Worm (Caenorhabditis elegans) whole organism, L4 larva: Measurements from ENCODE around the gene ceh-1.

Experiments
- F44E2.7 ChIP-seq: fragments of 200-800 bp; sonication (Bioruptor generic); IDR thresholded peaks from 2 replicates; pipeline ENCODE4 v2.1.2; 2022; ENCODE audit warnings: missing genetic modification characterization, missing compliant biosample characterization
- Y105C5A.15 ChIP-seq: fragments of 200-800 bp; sonication (Bioruptor generic); IDR thresholded peaks from 2 replicates; pipeline ENCODE4 v1.3.6; 2022; ENCODE audit warnings: missing genetic modification characterization, missing compliant biosample characterization
- aly-2 ChIP-seq: sonication (generic microtip); optimal IDR thresholded peaks from 2 replicates; lab custom pipeline; 2018; ENCODE audit warnings: missing biosample characterization, missing genetic modification characterization
- ceh-82 ChIP-seq: sonication (generic microtip); optimal IDR thresholded peaks from 2 replicates; lab custom pipeline; 2017; ENCODE audit warnings: missing biosample characterization, missing genetic modification characterization
- daf-16 ChIP-seq, 3 experiments: sonication (generic microtip); optimal IDR thresholded peaks; 2 replicates each; lab custom pipeline; 2016 to 2017; ENCODE audit warnings: missing genetic modification characterization in 3 of 3, missing genetic modification reagents in 3 of 3, mild to moderate bottlenecking in 2 of 3, missing compliant biosample characterization in 2 of 3, missing biosample characterization in 1 of 3, moderate library complexity in 1 of 3
- daf-8 ChIP-seq: fragments of 200-800 bp; sonication (Bioruptor generic); IDR thresholded peaks from 2 replicates; pipeline ENCODE4 v1.3.6; 2022; ENCODE audit warnings: missing genetic modification characterization, missing compliant biosample characterization
- dmd-6 ChIP-seq: fragments of 200-800 bp; sonication (Bioruptor generic); IDR thresholded peaks from 2 replicates; pipeline ENCODE4 v1.3.6; 2022; ENCODE audit warnings: missing genetic modification reagents, missing genetic modification characterization, missing compliant biosample characterization
- lin-39 ChIP-seq: fragments of 150-350 bp; optimal IDR thresholded peaks from 2 replicates; lab custom pipeline; 2014; ENCODE audit warnings: missing biosample characterization, missing genetic modification reagents, missing genetic modification characterization
- lsy-2 ChIP-seq, 2 experiments: fragments of 150-350 bp in 1 of 2; sonication (generic microtip) in 1 of 2; optimal IDR thresholded peaks; 2 replicates each; lab custom pipeline; 2014 to 2017; ENCODE audit warnings: missing biosample characterization in 2 of 2, missing genetic modification characterization in 2 of 2
- tra-1 ChIP-seq: fragments of 200-800 bp; sonication (Bioruptor generic); IDR thresholded peaks from 2 replicates; pipeline ENCODE4 v1.3.6; 2022; ENCODE audit warnings: missing genetic modification reagents, missing genetic modification characterization, missing compliant biosample characterization
- unc-130 ChIP-seq: sonication (generic microtip); optimal IDR thresholded peaks from 2 replicates; lab custom pipeline; 2016; ENCODE audit warnings: missing genetic modification reagents, missing genetic modification characterization, missing compliant biosample characterization
- ztf-11 ChIP-seq: fragments of 150-350 bp; optimal IDR thresholded peaks from 2 replicates; lab custom pipeline; 2014; ENCODE audit warnings: missing biosample characterization, missing genetic modification characterization

DNA sequence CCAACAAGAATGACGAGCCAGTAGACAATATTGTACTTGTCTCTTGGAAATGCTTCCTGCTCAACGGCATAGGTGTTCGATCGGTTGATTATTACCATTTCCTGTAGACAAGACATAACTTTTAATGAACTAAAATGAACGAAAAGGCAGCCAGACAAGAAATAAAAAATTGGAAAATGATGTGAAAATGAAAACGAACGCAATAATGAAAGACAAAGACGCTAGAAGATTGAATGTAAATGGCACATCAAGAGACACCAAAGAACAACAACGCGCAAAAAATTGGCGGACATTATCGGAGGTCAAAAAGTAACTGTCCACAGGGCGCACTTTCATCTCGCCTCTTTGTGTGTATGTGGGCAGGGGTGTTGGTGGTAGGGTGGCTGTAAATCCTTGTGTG lies 4.9 kb downstream of the ceh-1 start, which contains the start of gene ent-5:
- no peak for TF ChIP-seq Y105C5A.15
- TF ChIP-seq tra-1, result no peak
- TF ChIP-seq daf-8 (GFP tag; lab: Robert Waterston, UW), result no peak
- no peak for TF ChIP-seq ztf-11 (tag; lab: Kevin White, UChicago)
- TF ChIP-seq daf-16 (GFP tag; optimal IDR thresholded peaks at IDR 0.05; lab: Kevin White, UChicago), result no peak
- TF ChIP-seq daf-16 (tag; optimal IDR thresholded peaks at IDR 0.05; lab: Kevin White, UChicago), result no peak
- no peak for TF ChIP-seq dmd-6 (GFP tag; lab: Robert Waterston, UW)
- TF ChIP-seq lsy-2 (tag; optimal IDR thresholded peaks at IDR 0.05; lab: Kevin White, UChicago), result no peak
- TF ChIP-seq aly-2 (tag; lab: Kevin White, UChicago), result no peak
- TF ChIP-seq F44E2.7 (GFP tag; lab: Robert Waterston, UW), result no peak
- no peak for TF ChIP-seq unc-130
- TF ChIP-seq ceh-82, result no peak
- TF ChIP-seq lin-39 (tag; lab: Kevin White, UChicago), result no peak
